Worm (Caenorhabditis elegans) whole organism, L3 larva: ENCODE data around the gene cyp-35C1.

ENCODE experiments used
- R02D3.7 ChIP-seq: fragments of 150-350 bp; optimal IDR thresholded peaks from 2 replicates; lab custom pipeline; 2014; ENCODE audit warnings: missing biosample characterization, missing genetic modification characterization
- ZK546.5 ChIP-seq: sonication (generic microtip); optimal IDR thresholded peaks from 2 replicates; lab custom pipeline; 2017; ENCODE audit warnings: missing biosample characterization, missing genetic modification characterization
- aly-2 ChIP-seq: fragments of 150-350 bp; optimal IDR thresholded peaks from 2 replicates; lab custom pipeline; 2014; ENCODE audit warnings: missing biosample characterization, missing genetic modification characterization
- ama-1 ChIP-seq: fragments of 150-350 bp; optimal IDR thresholded peaks from 2 replicates; lab custom pipeline; 2018
- ceh-28 ChIP-seq: fragments of 150-350 bp; optimal IDR thresholded peaks from 2 replicates; lab custom pipeline; 2014; ENCODE audit warnings: missing biosample characterization, missing genetic modification reagents, missing genetic modification characterization
- ceh-82 ChIP-seq: fragments of 150-350 bp; optimal IDR thresholded peaks from 2 replicates; lab custom pipeline; 2014; ENCODE audit warnings: missing biosample characterization, missing genetic modification characterization
- ceh-9 ChIP-seq: sonication (generic microtip); optimal IDR thresholded peaks from 2 replicates; lab custom pipeline; 2018; ENCODE audit warnings: missing biosample characterization, missing genetic modification characterization
- daf-12 ChIP-seq: fragments of 150-350 bp; optimal IDR thresholded peaks from 2 replicates; lab custom pipeline; 2014; ENCODE audit warnings: missing biosample characterization, missing genetic modification reagents, missing genetic modification characterization
- egl-27 ChIP-seq: sonication (generic microtip); optimal IDR thresholded peaks from 4 replicates; lab custom pipeline; 2017; ENCODE audit warnings: missing biosample characterization, missing genetic modification reagents, missing genetic modification characterization
- egl-5 ChIP-seq: fragments of 150-350 bp; optimal IDR thresholded peaks from 2 replicates; lab custom pipeline; 2017; ENCODE audit warnings: missing biosample characterization, missing genetic modification reagents, missing genetic modification characterization, inconsistent platforms
- elt-1 ChIP-seq: fragments of 150-350 bp; optimal IDR thresholded peaks from 2 replicates; lab custom pipeline; 2014; ENCODE audit warnings: missing biosample characterization, missing genetic modification characterization
- elt-2 ChIP-seq: sonication (generic microtip); optimal IDR thresholded peaks from 2 replicates; lab custom pipeline; 2016; ENCODE audit warnings: missing genetic modification reagents, mild to moderate bottlenecking, missing genetic modification characterization, missing compliant biosample characterization
- eor-1 ChIP-seq, 2 experiments: fragments of 150-350 bp; optimal IDR thresholded peaks; 2 replicates each; lab custom pipeline; 2014 to 2018; ENCODE audit warnings: missing biosample characterization in 2 of 2, missing genetic modification characterization in 2 of 2
- fos-1 ChIP-seq: fragments of 150-350 bp; optimal IDR thresholded peaks from 2 replicates; lab custom pipeline; 2014; ENCODE audit warnings: missing biosample characterization, missing genetic modification characterization
- hmg-11 ChIP-seq: sonication (generic microtip); optimal IDR thresholded peaks from 2 replicates; lab custom pipeline; 2016; ENCODE audit warnings: missing genetic modification characterization, missing compliant biosample characterization
- jun-1 ChIP-seq: fragments of 150-350 bp; optimal IDR thresholded peaks from 2 replicates; lab custom pipeline; 2014; ENCODE audit warnings: missing biosample characterization, missing genetic modification reagents, missing genetic modification characterization
- lin-15B ChIP-seq: fragments of 150-350 bp; optimal IDR thresholded peaks from 2 replicates; lab custom pipeline; 2014; ENCODE audit warnings: missing biosample characterization, missing genetic modification characterization
- lin-39 ChIP-seq: fragments of 150-350 bp; optimal IDR thresholded peaks from 2 replicates; lab custom pipeline; 2018; ENCODE audit warnings: missing biosample characterization, missing genetic modification reagents, missing genetic modification characterization
- lsy-12 ChIP-seq: sonication (generic microtip); optimal IDR thresholded peaks from 2 replicates; lab custom pipeline; 2016; ENCODE audit warnings: mild to moderate bottlenecking, missing genetic modification characterization, missing compliant biosample characterization
- mdl-1 ChIP-seq: fragments of 150-350 bp; optimal IDR thresholded peaks from 2 replicates; lab custom pipeline; 2014; ENCODE audit warnings: missing biosample characterization, missing genetic modification characterization
- mml-1 ChIP-seq: fragments of 150-350 bp; sonication (generic microtip); optimal IDR thresholded peaks from 3 replicates; lab custom pipeline; 2014; ENCODE audit warnings: missing biosample characterization, missing genetic modification characterization
- nfya-1 ChIP-seq: sonication (generic microtip); optimal IDR thresholded peaks from 2 replicates; lab custom pipeline; 2017; ENCODE audit warnings: missing genetic modification characterization, mild to moderate bottlenecking, missing compliant biosample characterization, antibody characterized with exemption, moderate library complexity; ENCODE audit not compliant: insufficient read depth
- nhr-11 ChIP-seq: fragments of 150-350 bp; optimal IDR thresholded peaks from 2 replicates; lab custom pipeline; 2014; ENCODE audit warnings: missing biosample characterization, missing genetic modification characterization
- nhr-12 ChIP-seq: fragments of 150-350 bp; optimal IDR thresholded peaks from 2 replicates; lab custom pipeline; 2014; ENCODE audit warnings: missing biosample characterization, missing genetic modification characterization
- nhr-23 ChIP-seq: fragments of 150-350 bp; optimal IDR thresholded peaks from 2 replicates; lab custom pipeline; 2014; ENCODE audit warnings: missing biosample characterization, missing genetic modification reagents, missing genetic modification characterization
- nhr-237 ChIP-seq: fragments of 150-350 bp; optimal IDR thresholded peaks from 2 replicates; lab custom pipeline; 2014; ENCODE audit warnings: missing biosample characterization, missing genetic modification characterization
- nhr-25 ChIP-seq: sonication (generic microtip); optimal IDR thresholded peaks from 2 replicates; lab custom pipeline; 2017; ENCODE audit warnings: missing biosample characterization, missing genetic modification characterization
- nhr-28 ChIP-seq: fragments of 150-350 bp; optimal IDR thresholded peaks from 2 replicates; lab custom pipeline; 2014; ENCODE audit warnings: missing biosample characterization, missing genetic modification characterization
- nhr-43 ChIP-seq: sonication (generic microtip); optimal IDR thresholded peaks from 2 replicates; lab custom pipeline; 2016; ENCODE audit warnings: mild to moderate bottlenecking, missing genetic modification characterization, missing compliant biosample characterization; ENCODE audit not compliant: poor library complexity, severe bottlenecking
- nhr-76 ChIP-seq: fragments of 150-350 bp; sonication (generic microtip); optimal IDR thresholded peaks from 5 replicates; lab custom pipeline; 2014; ENCODE audit warnings: missing biosample characterization, missing genetic modification characterization
- nhr-77 ChIP-seq: fragments of 150-350 bp; optimal IDR thresholded peaks from 2 replicates; lab custom pipeline; 2014; ENCODE audit warnings: missing biosample characterization, missing genetic modification characterization
- pha-4 ChIP-seq: fragments of 150-350 bp; optimal IDR thresholded peaks from 2 replicates; lab custom pipeline; 2014; ENCODE audit warnings: missing biosample characterization, missing genetic modification reagents, missing genetic modification characterization
- pqm-1 ChIP-seq: fragments of 150-350 bp; optimal IDR thresholded peaks from 2 replicates; lab custom pipeline; 2017; ENCODE audit warnings: missing biosample characterization, missing genetic modification characterization, inconsistent platforms
- sea-2 ChIP-seq: fragments of 150-350 bp; sonication (generic microtip); optimal IDR thresholded peaks from 4 replicates; lab custom pipeline; 2014; ENCODE audit warnings: missing biosample characterization, missing genetic modification reagents, missing genetic modification characterization
- skn-1 ChIP-seq: fragments of 150-350 bp; optimal IDR thresholded peaks from 2 replicates; lab custom pipeline; 2014; ENCODE audit warnings: missing biosample characterization, missing genetic modification characterization
- snpc-4 ChIP-seq: fragments of 150-350 bp; optimal IDR thresholded peaks from 2 replicates; lab custom pipeline; 2014; ENCODE audit warnings: missing biosample characterization, missing genetic modification characterization
- tbx-2 ChIP-seq: sonication (generic microtip); optimal IDR thresholded peaks from 2 replicates; lab custom pipeline; 2016; ENCODE audit warnings: mild to moderate bottlenecking, missing genetic modification characterization, missing compliant biosample characterization
- unc-39 ChIP-seq: sonication (generic microtip); optimal IDR thresholded peaks from 4 replicates; lab custom pipeline; 2017; ENCODE audit warnings: missing biosample characterization, missing genetic modification characterization
- unc-62 ChIP-seq: fragments of 150-350 bp; sonication (generic microtip); optimal IDR thresholded peaks from 4 replicates; lab custom pipeline; 2014; ENCODE audit warnings: missing biosample characterization, missing genetic modification reagents, missing genetic modification characterization
- zag-1 ChIP-seq: fragments of 150-350 bp; optimal IDR thresholded peaks from 2 replicates; lab custom pipeline; 2014; ENCODE audit warnings: missing biosample characterization, missing genetic modification characterization
- ztf-11 ChIP-seq: fragments of 150-350 bp; optimal IDR thresholded peaks from 2 replicates; lab custom pipeline; 2014; ENCODE audit warnings: missing biosample characterization, missing genetic modification characterization
- ztf-4 ChIP-seq: fragments of 150-350 bp; optimal IDR thresholded peaks from 2 replicates; lab custom pipeline; 2014; ENCODE audit warnings: missing biosample characterization, missing genetic modification characterization

The cyp-35C1 gene

DNA sequence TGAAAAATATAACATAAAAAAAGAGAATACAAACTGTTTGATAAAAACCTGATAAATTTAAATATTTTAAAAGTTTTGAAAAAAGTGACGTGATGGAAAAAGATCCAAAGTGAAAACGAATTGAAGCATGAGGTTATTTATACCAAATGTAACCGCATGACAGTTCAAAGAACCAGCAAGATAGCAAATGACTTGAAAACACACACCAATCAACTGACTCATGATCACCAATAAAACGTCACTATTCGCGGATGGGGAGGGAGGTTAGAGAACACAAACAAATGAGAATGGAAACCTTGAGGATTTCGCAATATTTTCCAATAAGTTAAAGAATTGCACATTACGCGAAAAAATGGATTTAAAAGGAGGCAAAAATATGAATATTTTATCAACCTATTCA lies 11.1 kb upstream of the cyp-35C1 start, which contains the start of gene C06B3.7 (continued):
- TF ChIP-seq nhr-77 (tag; lab: Kevin White, UChicago) (no peak), fos-1 (tag; lab: Kevin White, UChicago) (no peak), aly-2 (no peak), nhr-12 (tag; lab: Kevin White, UChicago) (no peak), nhr-76 (tag; lab: Kevin White, UChicago) (no peak), pha-4 (tag; lab: Kevin White, UChicago) (peak; percentile 94), tbx-2 (tag; lab: Kevin White, UChicago) (no peak), lin-39 (peak; percentile 92), daf-12 (tag; lab: Kevin White, UChicago) (no peak), elt-1 (tag; lab: Kevin White, UChicago) (no peak), ZK546.5 (no peak), ceh-9 (tag; lab: Kevin White, UChicago) (no peak)
- TF ChIP-seq, all 47 proteins: peak for 17

DNA sequence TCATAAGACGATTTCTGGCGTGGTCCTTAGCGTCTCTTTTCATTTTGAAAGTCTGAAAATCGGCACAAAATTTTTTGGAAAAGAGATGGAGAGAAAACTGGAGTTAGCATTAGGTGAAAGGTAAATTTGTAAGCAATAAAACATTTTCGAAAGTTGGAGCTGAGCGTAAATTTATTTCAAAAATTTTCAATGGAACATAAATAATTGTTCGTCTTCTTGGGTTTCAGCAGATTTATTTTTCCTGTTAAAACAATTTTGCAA lies 10.6 kb upstream of the cyp-35C1 start, which contains the start of gene C06B3.6:
Gene C06B3.6, minus strand, starts transcription at position 52 of the 261 bp plus-strand sequence.
- TF ChIP-seq unc-62 (GFP tag; lab: Kevin White, UChicago) (no peak), ZK546.5 (no peak), nhr-11 (tag; lab: Kevin White, UChicago) (no peak), ztf-4 (tag; lab: Kevin White, UChicago) (no peak), tbx-2 (tag; lab: Kevin White, UChicago) (no peak), eor-1 (tag; optimal IDR thresholded peaks at IDR 0.05; lab: Kevin White, UChicago) (no peak), lsy-12 (tag; lab: Kevin White, UChicago) (no peak), snpc-4 (tag; lab: Kevin White, UChicago) (no peak), R02D3.7 (tag; lab: Kevin White, UChicago) (no peak)

DNA sequence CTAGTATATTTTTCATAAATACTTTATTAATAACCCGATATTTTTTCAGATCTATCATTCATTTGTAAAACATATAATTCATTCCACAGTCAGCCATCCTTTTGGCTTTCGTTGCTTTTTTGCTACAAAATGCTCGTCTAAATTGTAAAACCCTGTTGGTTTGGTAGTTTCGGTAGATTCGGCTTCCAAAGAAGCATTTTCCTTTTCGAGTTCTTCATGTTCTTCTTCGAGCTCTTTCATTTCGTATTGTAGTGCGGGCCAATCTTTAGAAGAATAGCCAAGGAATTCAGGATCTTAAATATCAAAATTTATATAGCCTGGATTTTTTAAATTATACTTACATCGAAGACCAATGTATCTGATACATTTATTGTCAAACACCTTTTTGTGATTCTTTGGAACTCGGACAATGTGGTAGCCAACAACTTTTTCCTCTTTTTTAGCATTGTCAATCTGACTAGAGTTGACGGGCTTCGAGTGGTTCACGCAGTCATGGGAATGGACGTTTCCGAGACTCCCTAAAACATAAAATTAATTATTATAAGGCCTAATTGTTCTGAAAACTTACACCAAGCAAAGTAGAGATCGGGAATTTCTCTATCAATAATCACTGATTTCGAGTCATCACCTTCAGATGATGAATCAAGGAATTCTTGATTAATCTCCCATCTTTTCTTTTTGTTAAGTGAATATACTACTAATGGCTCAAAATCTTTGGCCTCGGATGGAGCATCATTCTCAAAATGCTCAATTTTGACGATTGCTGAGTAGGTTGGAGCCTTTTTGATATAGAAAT lies 10.0 kb upstream of the cyp-35C1 start:
- TF ChIP-seq ama-1: peak; percentile 87
- TF ChIP-seq elt-2 (tag; lab: Kevin White, UChicago): no peak
- TF ChIP-seq ceh-28: no peak
- TF ChIP-seq nfya-1: peak; percentile 12
- TF ChIP-seq nhr-237 (tag; lab: Kevin White, UChicago): no peak
- no peak for TF ChIP-seq unc-62 (GFP tag; lab: Kevin White, UChicago)
- TF ChIP-seq ZK546.5: no peak
- no peak for TF ChIP-seq zag-1 (tag; lab: Kevin White, UChicago)
- TF ChIP-seq nhr-43 (tag; lab: Kevin White, UChicago): peak; percentile 65
- peak; percentile 24 for TF ChIP-seq ztf-4 (tag; lab: Kevin White, UChicago)
- TF ChIP-seq nhr-23 (tag; lab: Kevin White, UChicago): no peak
- no peak for TF ChIP-seq sea-2 (GFP tag; lab: Kevin White, UChicago)

DNA sequence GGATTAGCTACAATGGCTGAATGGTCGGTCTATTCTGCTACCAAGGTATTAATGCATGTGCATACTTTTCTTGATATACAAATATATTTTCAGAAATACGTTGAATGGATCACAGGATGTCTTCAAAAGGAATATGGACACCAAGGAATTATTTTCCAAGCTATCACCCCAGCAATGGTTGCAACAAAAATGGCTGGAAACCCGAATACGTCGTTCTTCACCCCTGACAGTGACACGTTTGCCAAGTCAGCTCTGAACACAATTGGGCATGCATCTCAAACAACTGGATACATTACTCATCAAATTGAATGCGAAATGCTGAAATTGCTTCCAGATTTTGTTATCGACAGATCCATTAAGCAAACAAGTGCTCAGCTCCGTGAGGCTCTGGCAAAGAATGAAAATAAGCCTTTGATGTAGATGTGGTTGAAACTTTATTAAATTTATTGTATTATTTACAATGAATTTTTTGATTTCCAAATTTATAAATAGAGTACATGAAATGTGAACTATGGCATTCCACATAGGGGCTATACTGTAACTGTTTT lies 9.3 kb upstream of the cyp-35C1 start:
- TF ChIP-seq lin-15B (tag; lab: Kevin White, UChicago) (no peak), nhr-43 (tag; lab: Kevin White, UChicago) (peak; percentile 78), nhr-25 (tag; lab: Kevin White, UChicago) (peak; percentile 0), lsy-12 (tag; lab: Kevin White, UChicago) (peak; percentile 27), unc-39 (no peak), skn-1 (tag; lab: Kevin White, UChicago) (no peak), jun-1 (peak; percentile 72), elt-2 (tag; lab: Kevin White, UChicago) (peak; percentile 42), ama-1 (peak; percentile 98), pha-4 (tag; lab: Kevin White, UChicago) (peak; percentile 3)

DNA sequence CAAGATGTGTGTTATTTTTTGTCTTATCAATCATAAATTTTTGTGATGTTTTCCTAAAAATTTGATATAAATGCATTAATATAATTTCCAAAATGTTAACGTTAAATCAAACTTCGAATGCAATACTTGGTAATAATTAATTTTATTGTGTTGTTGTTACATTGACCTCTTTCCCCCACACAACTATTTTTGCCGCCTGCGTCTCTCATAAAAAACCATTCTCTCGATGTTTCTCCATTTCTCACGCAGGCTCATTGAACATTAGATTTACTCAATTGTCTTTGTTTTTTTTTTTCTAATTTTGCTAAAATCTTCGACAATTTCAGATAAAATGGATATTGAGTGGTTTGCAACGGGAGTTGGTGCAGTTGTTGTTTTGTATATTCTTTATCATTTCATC lies 7.9 kb upstream of the cyp-35C1 start, which contains the start of gene stdh-1:
Gene stdh-1, plus strand, starts transcription at position 327 of the 400 bp plus-strand sequence.
- TF ChIP-seq mml-1 (tag; lab: Kevin White, UChicago) (no peak), unc-62 (GFP tag; lab: Kevin White, UChicago) (no peak), unc-39 (no peak), egl-27 (tag; lab: Kevin White, UChicago) (no peak), ztf-11 (tag; lab: Kevin White, UChicago) (no peak), nhr-28 (tag; lab: Kevin White, UChicago) (no peak), hmg-11 (peak; percentile 5), nhr-23 (tag; lab: Kevin White, UChicago) (no peak), ama-1 (no peak), pha-4 (tag; lab: Kevin White, UChicago) (peak; percentile 22), sea-2 (GFP tag; lab: Kevin White, UChicago) (no peak), tbx-2 (tag; lab: Kevin White, UChicago) (no peak), mdl-1 (tag; lab: Kevin White, UChicago) (no peak), nhr-25 (tag; lab: Kevin White, UChicago) (no peak), zag-1 (tag; lab: Kevin White, UChicago) (no peak), nhr-76 (tag; lab: Kevin White, UChicago) (no peak), pqm-1 (tag; lab: Kevin White, UChicago) (no peak), ceh-82 (tag; lab: Kevin White, UChicago) (no peak), fos-1 (tag; lab: Kevin White, UChicago) (no peak), egl-5 (tag; lab: Kevin White, UChicago) (peak; percentile 50), nhr-77 (tag; lab: Kevin White, UChicago) (no peak), lsy-12 (tag; lab: Kevin White, UChicago) (no peak), nhr-12 (tag; lab: Kevin White, UChicago) (no peak), skn-1 (tag; lab: Kevin White, UChicago) (no peak), elt-2 (tag; lab: Kevin White, UChicago) (peak; percentile 48)
